Worm (Caenorhabditis elegans) whole organism, young adult: ENCODE measurements around the gene nep-23.

Experiments
- B0019.2 ChIP-seq: fragments of 200-800 bp; sonication (Bioruptor generic); conservative IDR thresholded peaks from 2 replicates; pipeline ENCODE4 v1.3.6; 2022; ENCODE audit warnings: missing genetic modification reagents, missing genetic modification characterization, missing compliant biosample characterization
- B0261.1 ChIP-seq: sonication (generic microtip); optimal IDR thresholded peaks from 2 replicates; lab custom pipeline; 2016; ENCODE audit warnings: mild to moderate bottlenecking, missing genetic modification characterization, moderate library complexity, missing compliant biosample characterization
- B0336.3 ChIP-seq: fragments of 200-800 bp; sonication (Bioruptor generic); IDR thresholded peaks from 2 replicates; pipeline ENCODE4 v1.3.6; 2022; ENCODE audit warnings: missing genetic modification characterization, missing compliant biosample characterization
- C06A6.2 ChIP-seq: fragments of 200-800 bp; sonication (Bioruptor generic); conservative IDR thresholded peaks from 2 replicates; pipeline ENCODE4 v1.3.6; 2022; ENCODE audit warnings: missing genetic modification characterization, missing compliant biosample characterization
- F22D6.2 ChIP-seq: sonication (generic microtip); optimal IDR thresholded peaks from 2 replicates; lab custom pipeline; 2016; ENCODE audit warnings: mild to moderate bottlenecking, missing genetic modification characterization, missing compliant biosample characterization
- F23B12.7 ChIP-seq: sonication (generic microtip); optimal IDR thresholded peaks from 2 replicates; lab custom pipeline; 2017; ENCODE audit warnings: missing genetic modification characterization, mild to moderate bottlenecking, missing compliant biosample characterization, antibody characterized with exemption, moderate library complexity; ENCODE audit not compliant: insufficient read depth
- F49E8.2 ChIP-seq: sonication (generic microtip); optimal IDR thresholded peaks from 3 replicates; lab custom pipeline; 2017; ENCODE audit warnings: missing genetic modification characterization, mild to moderate bottlenecking, missing compliant biosample characterization, antibody characterized with exemption, moderate library complexity; ENCODE audit not compliant: insufficient read depth
- F52B5.7 ChIP-seq: sonication (generic microtip); optimal IDR thresholded peaks from 2 replicates; lab custom pipeline; 2016; ENCODE audit warnings: mild to moderate bottlenecking, missing genetic modification characterization, missing compliant biosample characterization
- K11D2.4 ChIP-seq: fragments of 200-800 bp; sonication (Bioruptor generic); IDR thresholded peaks from 2 replicates; pipeline ENCODE4 v1.3.6; 2022; ENCODE audit warnings: missing genetic modification reagents, missing genetic modification characterization, missing compliant biosample characterization
- K12H6.12 ChIP-seq: fragments of 200-800 bp; sonication (Bioruptor generic); optimal IDR thresholded peaks from 2 replicates; lab custom pipeline; 2018; ENCODE audit warnings: mild to moderate bottlenecking, missing genetic modification characterization, missing compliant biosample characterization
- T07F8.4 ChIP-seq: sonication (generic microtip); optimal IDR thresholded peaks from 2 replicates; lab custom pipeline; 2016; ENCODE audit warnings: mild to moderate bottlenecking, missing genetic modification characterization, moderate library complexity, missing compliant biosample characterization
- Y53G8AR.9 ChIP-seq: fragments of 200-800 bp; sonication (Bioruptor generic); conservative IDR thresholded peaks from 2 replicates; pipeline ENCODE4 v1.3.6; 2022; ENCODE audit warnings: missing genetic modification reagents, missing genetic modification characterization, missing compliant biosample characterization
- Y56A3A.18 ChIP-seq: fragments of 200-800 bp; sonication (Bioruptor generic); IDR thresholded peaks from 2 replicates; pipeline ENCODE4 v1.3.6; 2022; ENCODE audit warnings: missing genetic modification reagents, missing genetic modification characterization, missing compliant biosample characterization
- Y79H2A.3 ChIP-seq: fragments of 200-800 bp; sonication (Bioruptor generic); conservative IDR thresholded peaks from 2 replicates; pipeline ENCODE4 v1.3.6; 2022; ENCODE audit warnings: missing genetic modification reagents, missing genetic modification characterization, missing compliant biosample characterization
- aptf-2 ChIP-seq: fragments of 200-800 bp; sonication (Bioruptor generic); conservative IDR thresholded peaks from 2 replicates; pipeline ENCODE4 v1.3.6; 2022; ENCODE audit warnings: missing genetic modification reagents, missing genetic modification characterization, missing compliant biosample characterization
- atf-7 ChIP-seq: sonication (generic microtip); optimal IDR thresholded peaks from 2 replicates; lab custom pipeline; 2017; ENCODE audit warnings: mild to moderate bottlenecking, missing genetic modification characterization, missing compliant biosample characterization
- attf-6 ChIP-seq: fragments of 200-800 bp; sonication (Bioruptor generic); IDR thresholded peaks from 2 replicates; pipeline ENCODE4 v1.3.6; 2022; ENCODE audit warnings: missing genetic modification reagents, missing genetic modification characterization, missing compliant biosample characterization
- bed-1 ChIP-seq: fragments of 200-800 bp; sonication (Bioruptor generic); IDR thresholded peaks from 2 replicates; pipeline ENCODE4 v1.3.6; 2022; ENCODE audit warnings: missing genetic modification reagents, missing genetic modification characterization, missing compliant biosample characterization
- bed-2 ChIP-seq: fragments of 200-800 bp; sonication (Bioruptor generic); IDR thresholded peaks from 2 replicates; pipeline ENCODE4 v1.3.6; 2022; ENCODE audit warnings: missing genetic modification reagents, missing genetic modification characterization, missing compliant biosample characterization
- ceh-27 ChIP-seq: fragments of 200-800 bp; sonication (Bioruptor generic); optimal IDR thresholded peaks from 2 replicates; lab custom pipeline; 2018; ENCODE audit warnings: mild to moderate bottlenecking, missing genetic modification characterization, moderate library complexity, missing compliant biosample characterization
- ceh-40 ChIP-seq: fragments of 200-800 bp; sonication (Bioruptor generic); IDR thresholded peaks from 2 replicates; pipeline ENCODE4 v1.3.6; 2022; ENCODE audit warnings: missing genetic modification characterization, missing compliant biosample characterization
- chd-7 ChIP-seq: sonication (generic microtip); optimal IDR thresholded peaks from 2 replicates; lab custom pipeline; 2016; ENCODE audit warnings: mild to moderate bottlenecking, missing genetic modification characterization, moderate library complexity, missing compliant biosample characterization
- egl-18 ChIP-seq: fragments of 200-800 bp; sonication (Bioruptor generic); IDR thresholded peaks from 2 replicates; pipeline ENCODE4 v1.3.6; 2022; ENCODE audit warnings: missing genetic modification reagents, missing genetic modification characterization, missing compliant biosample characterization
- egrh-3 ChIP-seq: fragments of 200-800 bp; sonication (Bioruptor generic); IDR thresholded peaks from 2 replicates; pipeline ENCODE4 v1.3.6; 2022; ENCODE audit warnings: missing genetic modification reagents, missing genetic modification characterization, missing compliant biosample characterization
- ekl-4 ChIP-seq: fragments of 200-800 bp; sonication (Bioruptor generic); IDR thresholded peaks from 2 replicates; pipeline ENCODE4 v1.3.6; 2022; ENCODE audit warnings: missing genetic modification reagents, missing genetic modification characterization, missing compliant biosample characterization
- fkh-3 ChIP-seq: sonication (generic microtip); optimal IDR thresholded peaks from 2 replicates; lab custom pipeline; 2016; ENCODE audit warnings: mild to moderate bottlenecking, missing genetic modification characterization, missing compliant biosample characterization
- hrde-1 ChIP-seq: sonication (generic microtip); optimal IDR thresholded peaks from 2 replicates; lab custom pipeline; 2016; ENCODE audit warnings: missing genetic modification characterization, mild to moderate bottlenecking, missing compliant biosample characterization, moderate library complexity, missing genotype, missing genetic modification reagents, borderline replicate concordance
- lsy-27 ChIP-seq: sonication (generic microtip); optimal IDR thresholded peaks from 2 replicates; lab custom pipeline; 2017; ENCODE audit warnings: missing genetic modification characterization, mild to moderate bottlenecking, missing compliant biosample characterization, antibody characterized with exemption, missing genotype, borderline replicate concordance; ENCODE audit not compliant: insufficient read depth
- madf-10 ChIP-seq: sonication (generic microtip); optimal IDR thresholded peaks from 2 replicates; lab custom pipeline; 2016; ENCODE audit warnings: mild to moderate bottlenecking, missing genetic modification characterization, missing compliant biosample characterization
- madf-8 ChIP-seq: fragments of 200-800 bp; sonication (Bioruptor generic); conservative IDR thresholded peaks from 2 replicates; pipeline ENCODE4 v1.3.6; 2022; ENCODE audit warnings: missing genetic modification reagents, missing genetic modification characterization, missing compliant biosample characterization
- mxl-1 ChIP-seq: sonication (generic microtip); optimal IDR thresholded peaks from 2 replicates; lab custom pipeline; 2016; ENCODE audit warnings: missing genetic modification characterization, missing compliant biosample characterization
- nfya-1 ChIP-seq: sonication (generic microtip); optimal IDR thresholded peaks from 2 replicates; lab custom pipeline; 2017; ENCODE audit warnings: antibody characterized with exemption, missing compliant biosample characterization, missing genetic modification characterization, borderline replicate concordance; ENCODE audit not compliant: insufficient read depth
- nhr-179 ChIP-seq: sonication (generic microtip); optimal IDR thresholded peaks from 2 replicates; lab custom pipeline; 2016; ENCODE audit warnings: mild to moderate bottlenecking, missing genetic modification characterization, missing compliant biosample characterization
- nhr-27 ChIP-seq: fragments of 200-800 bp; sonication (Bioruptor generic); optimal IDR thresholded peaks from 2 replicates; lab custom pipeline; 2018; ENCODE audit warnings: mild to moderate bottlenecking, missing genetic modification characterization, moderate library complexity, missing compliant biosample characterization
- nhr-80 ChIP-seq: sonication (generic microtip); optimal IDR thresholded peaks from 2 replicates; lab custom pipeline; 2016; ENCODE audit warnings: missing genetic modification characterization, missing compliant biosample characterization
- rec-8 ChIP-seq, 2 experiments: sonication (generic microtip); optimal IDR thresholded peaks; 2 replicates each; lab custom pipeline; 2016; ENCODE audit warnings: mild to moderate bottlenecking in 2 of 2, missing genetic modification characterization in 2 of 2, missing genetic modification reagents in 2 of 2, missing genotype in 2 of 2, missing biosample characterization in 1 of 2, missing compliant biosample characterization in 1 of 2, moderate library complexity in 1 of 2
- sdz-38 ChIP-seq: sonication (generic microtip); optimal IDR thresholded peaks from 2 replicates; lab custom pipeline; 2016; ENCODE audit warnings: missing genotype, missing genetic modification characterization, missing compliant biosample characterization
- sea-2 ChIP-seq: fragments of 200-800 bp; sonication (Bioruptor generic); IDR thresholded peaks from 2 replicates; pipeline ENCODE4 v1.3.6; 2022; ENCODE audit warnings: missing genetic modification characterization, missing compliant biosample characterization
- snpc-1.3 ChIP-seq: sonication (generic microtip); optimal IDR thresholded peaks from 2 replicates; lab custom pipeline; 2017; ENCODE audit warnings: missing genetic modification characterization, mild to moderate bottlenecking, missing compliant biosample characterization, antibody characterized with exemption, moderate library complexity, missing genotype, missing genetic modification reagents; ENCODE audit not compliant: insufficient read depth
- snpc-3.4 ChIP-seq: sonication (generic microtip); optimal IDR thresholded peaks from 2 replicates; lab custom pipeline; 2017; ENCODE audit warnings: missing genetic modification characterization, mild to moderate bottlenecking, missing compliant biosample characterization, antibody characterized with exemption, moderate library complexity, missing genotype, missing genetic modification reagents
- tlf-1 ChIP-seq: fragments of 200-800 bp; sonication (Bioruptor generic); optimal IDR thresholded peaks from 2 replicates; lab custom pipeline; 2018; ENCODE audit warnings: mild to moderate bottlenecking, missing genetic modification characterization, missing compliant biosample characterization
- zfh-2 ChIP-seq: fragments of 200-800 bp; sonication (Bioruptor generic); conservative IDR thresholded peaks from 2 replicates; pipeline ENCODE4 v1.3.6; 2022; ENCODE audit warnings: missing genetic modification reagents, missing genetic modification characterization, missing compliant biosample characterization
- ztf-22 ChIP-seq: fragments of 200-800 bp; sonication (Bioruptor generic); optimal IDR thresholded peaks from 2 replicates; lab custom pipeline; 2018; ENCODE audit warnings: mild to moderate bottlenecking, missing genetic modification characterization, moderate library complexity, missing compliant biosample characterization
- ztf-25 ChIP-seq: fragments of 200-800 bp; sonication (Bioruptor generic); IDR thresholded peaks from 2 replicates; pipeline ENCODE4 v1.3.6; 2022; ENCODE audit warnings: missing genetic modification reagents, missing genetic modification characterization, missing compliant biosample characterization
- ztf-3 ChIP-seq: fragments of 200-800 bp; sonication (Bioruptor generic); optimal IDR thresholded peaks from 2 replicates; lab custom pipeline; 2018; ENCODE audit warnings: mild to moderate bottlenecking, missing genetic modification characterization, missing compliant biosample characterization

nep-23 gene

ce11 chrIV:16936053-16936452 lies 15.9 kb downstream of the nep-23 start:
- TF ChIP-seq egrh-3 (peak; percentile 80; the same call in 1 of the 2 replicates), bed-2 (GFP tag; lab: Robert Waterston, UW) (0 out of 2 replicates have a peak, but pooled peaks have one; percentile 57), atf-7 (tag; lab: Kevin White, UChicago) (no peak), zfh-2 (GFP tag; lab: Robert Waterston, UW) (peak; percentile 85), F52B5.7 (peak; percentile 3), madf-8 (GFP tag; lab: Robert Waterston, UW) (no peak), ztf-25 (0 out of 2 replicates have a peak, but pooled peaks have one; percentile 33)
- TF ChIP-seq, all 124 proteins: peak for 5

- TF ChIP-seq fkh-3 (tag; lab: Kevin White, UChicago) = no peak
- no peak for TF ChIP-seq lsy-27 (tag; lab: Kevin White, UChicago)
- no peak for TF ChIP-seq snpc-3.4
- no peak for TF ChIP-seq ztf-22
- no peak for TF ChIP-seq B0261.1
- TF ChIP-seq rec-8 (tag; optimal IDR thresholded peaks at IDR 0.05; lab: Kevin White, UChicago) = no peak
- no peak for TF ChIP-seq mxl-1
- no peak for TF ChIP-seq egl-18 (GFP tag; lab: Robert Waterston, UW)
- TF ChIP-seq C06A6.2 (GFP tag; lab: Robert Waterston, UW) = no peak
- TF ChIP-seq B0019.2 = no peak
- no peak for TF ChIP-seq ceh-27 (GFP tag; lab: Kevin White, UChicago)
- TF ChIP-seq Y79H2A.3 (GFP tag; lab: Robert Waterston, UW) = no peak
- no peak for TF ChIP-seq nfya-1 (tag; lab: Kevin White, UChicago)
- TF ChIP-seq F23B12.7 (tag; lab: Kevin White, UChicago) = no peak
- TF ChIP-seq nhr-27 (tag; lab: Kevin White, UChicago) = no peak
- no peak for TF ChIP-seq K12H6.12 (tag; lab: Kevin White, UChicago)
- TF ChIP-seq ceh-40 (GFP tag; lab: Robert Waterston, UW) = no peak
- no peak for TF ChIP-seq madf-10 (tag; lab: Kevin White, UChicago)
- TF ChIP-seq madf-8 (GFP tag; lab: Robert Waterston, UW) = no peak
Measured at ce11 chrIV:16939001-16939400, 18.9 kb downstream of the nep-23 start, which contains the start of gene Y116A8C.10. Y116A8C.10 (minus strand) TSS chrIV:16939101.

ce11 chrIV:16946746-16947145 lies 26.6 kb downstream of the nep-23 start, which contains the start of the genes Y116A8C.9 and arf-6:
Y116A8C.9 (minus strand) TSS chrIV:16946800.
arf-6 (plus strand) TSS chrIV:16947120.
- TF ChIP-seq chd-7 (no peak), ekl-4 (GFP tag; lab: Robert Waterston, UW) (0 out of 2 replicates have a peak, but pooled peaks have one; percentile 33), sea-2 (no peak), B0019.2 (no peak), nhr-27 (tag; lab: Kevin White, UChicago) (no peak), nhr-80 (tag; lab: Kevin White, UChicago) (no peak), atf-7 (tag; lab: Kevin White, UChicago) (no peak), attf-6 (GFP tag; lab: Robert Waterston, UW) (peak; percentile 86), nhr-179 (tag; lab: Kevin White, UChicago) (no peak), sdz-38 (tag; lab: Kevin White, UChicago) (no peak), aptf-2 (no peak), ztf-3 (GFP tag; lab: Kevin White, UChicago) (no peak), bed-1 (GFP tag; lab: Robert Waterston, UW) (no peak), tlf-1 (GFP tag; lab: Kevin White, UChicago) (no peak), ceh-27 (GFP tag; lab: Kevin White, UChicago) (peak; percentile 56), F52B5.7 (no peak), K11D2.4 (GFP tag; lab: Robert Waterston, UW) (no peak), T07F8.4 (tag; lab: Kevin White, UChicago) (no peak), B0336.3 (GFP tag; lab: Robert Waterston, UW) (no peak), Y53G8AR.9 (GFP tag; lab: Robert Waterston, UW) (no peak), F22D6.2 (tag; lab: Kevin White, UChicago) (no peak), F49E8.2 (tag; lab: Kevin White, UChicago) (peak; percentile 76), hrde-1 (tag; lab: Kevin White, UChicago) (no peak), Y56A3A.18 (GFP tag; lab: Robert Waterston, UW) (no peak), snpc-1.3 (tag; lab: Kevin White, UChicago) (peak; percentile 89)
